Worm (Caenorhabditis elegans) whole organism, L1 larva: ENCODE results near the gene lsm-4.

ENCODE experiments used
- C16A3.4 ChIP-seq: fragments of 150-350 bp; optimal IDR thresholded peaks from 2 replicates; lab custom pipeline; 2014; ENCODE audit warnings: missing biosample characterization, missing genetic modification characterization
- C34B4.2 ChIP-seq: sonication (generic microtip); optimal IDR thresholded peaks from 2 replicates; lab custom pipeline; 2017; ENCODE audit warnings: mild to moderate bottlenecking, missing genetic modification characterization, missing compliant biosample characterization
- F16B12.6 ChIP-seq: fragments of 150-350 bp; optimal IDR thresholded peaks from 2 replicates; lab custom pipeline; 2014; ENCODE audit warnings: missing biosample characterization, missing genetic modification characterization
- alr-1 ChIP-seq: fragments of 200-800 bp; sonication (Bioruptor generic); optimal IDR thresholded peaks from 2 replicates; lab custom pipeline; 2018; ENCODE audit warnings: borderline replicate concordance, mild to moderate bottlenecking, missing genetic modification characterization, missing compliant biosample characterization
- aly-2 ChIP-seq: fragments of 150-350 bp; optimal IDR thresholded peaks from 2 replicates; lab custom pipeline; 2014; ENCODE audit warnings: missing biosample characterization, missing genetic modification characterization
- blmp-1 ChIP-seq: fragments of 150-350 bp; optimal IDR thresholded peaks from 2 replicates; lab custom pipeline; 2014; ENCODE audit warnings: missing biosample characterization, missing genetic modification characterization
- ceh-88 ChIP-seq: fragments of 200-800 bp; sonication (Bioruptor generic); IDR thresholded peaks from 2 replicates; pipeline ENCODE4 v1.3.6; 2022; ENCODE audit warnings: missing genetic modification characterization, missing compliant biosample characterization
- ceh-90 ChIP-seq: sonication (generic microtip); optimal IDR thresholded peaks from 2 replicates; lab custom pipeline; 2016; ENCODE audit warnings: missing genetic modification characterization, missing compliant biosample characterization
- ces-1 ChIP-seq: fragments of 150-350 bp; optimal IDR thresholded peaks from 2 replicates; lab custom pipeline; 2014; ENCODE audit warnings: missing biosample characterization, missing genetic modification reagents, missing genetic modification characterization
- dpl-1 ChIP-seq, 3 experiments: fragments of 150-350 bp in 2 of 3; sonication (generic microtip) in 1 of 3; optimal IDR thresholded peaks; 2 replicates each; lab custom pipeline; 2014 to 2017; ENCODE audit warnings: missing biosample characterization in 3 of 3, missing genetic modification characterization in 3 of 3, missing genetic modification reagents in 3 of 3
- efl-1 ChIP-seq, 4 experiments: fragments of 150-350 bp; optimal IDR thresholded peaks in 3 of 4; peaks in 1 of 4; 1 replicate in 1 of 4; 2 replicates in 3 of 4; lab custom pipeline; 2014; ENCODE audit warnings: missing biosample characterization in 2 of 4, missing genetic modification characterization in 2 of 4, missing genetic modification reagents in 2 of 4
- efl-3 ChIP-seq: fragments of 200-800 bp; sonication (Bioruptor generic); optimal IDR thresholded peaks from 2 replicates; lab custom pipeline; 2018; ENCODE audit warnings: mild to moderate bottlenecking, missing genetic modification characterization, missing compliant biosample characterization
- egl-13 ChIP-seq: sonication (generic microtip); optimal IDR thresholded peaks from 2 replicates; lab custom pipeline; 2016; ENCODE audit warnings: missing genotype, missing genetic modification reagents, missing genetic modification characterization, missing compliant biosample characterization
- egl-27 ChIP-seq, 2 experiments: fragments of 150-350 bp in 1 of 2; sonication (generic microtip); optimal IDR thresholded peaks; 3 replicates each; lab custom pipeline; 2017 to 2018; ENCODE audit warnings: missing biosample characterization in 2 of 2, missing genetic modification characterization in 2 of 2, missing genetic modification reagents in 2 of 2
- elt-2 ChIP-seq: sonication (generic microtip); optimal IDR thresholded peaks from 2 replicates; lab custom pipeline; 2016; ENCODE audit warnings: missing genetic modification characterization, mild to moderate bottlenecking, inconsistent platforms, missing compliant biosample characterization, missing genetic modification reagents
- fkh-10 ChIP-seq: sonication (generic microtip); optimal IDR thresholded peaks from 2 replicates; lab custom pipeline; 2017; ENCODE audit warnings: missing biosample characterization, missing genetic modification reagents, missing genetic modification characterization
- fkh-8 ChIP-seq: sonication (generic microtip); optimal IDR thresholded peaks from 2 replicates; lab custom pipeline; 2016; ENCODE audit warnings: mild to moderate bottlenecking, missing genetic modification characterization, missing compliant biosample characterization
- grh-1 ChIP-seq: fragments of 200-800 bp; sonication (Bioruptor generic); IDR thresholded peaks from 2 replicates; pipeline ENCODE4 v1.3.6; 2022; ENCODE audit warnings: missing genetic modification reagents, missing genetic modification characterization, missing compliant biosample characterization
- hlh-17 ChIP-seq: fragments of 200-800 bp; sonication (Bioruptor generic); optimal IDR thresholded peaks from 2 replicates; lab custom pipeline; 2018; ENCODE audit warnings: missing genetic modification characterization, mild to moderate bottlenecking, missing compliant biosample characterization, moderate library complexity, borderline replicate concordance
- hpl-2 ChIP-seq: fragments of 150-350 bp; optimal IDR thresholded peaks from 2 replicates; lab custom pipeline; 2014; ENCODE audit warnings: missing biosample characterization, missing genetic modification reagents, missing genetic modification characterization
- irx-1 ChIP-seq: sonication (generic microtip); optimal IDR thresholded peaks from 2 replicates; lab custom pipeline; 2016; ENCODE audit warnings: missing genetic modification characterization, missing compliant biosample characterization
- isw-1 ChIP-seq: fragments of 200-800 bp; sonication (Bioruptor generic); IDR thresholded peaks from 2 replicates; pipeline ENCODE4 v1.3.6; 2022; ENCODE audit warnings: missing genetic modification characterization, missing compliant biosample characterization
- jun-1 ChIP-seq: fragments of 150-350 bp; optimal IDR thresholded peaks from 2 replicates; lab custom pipeline; 2014; ENCODE audit warnings: missing biosample characterization, missing genetic modification reagents, missing genetic modification characterization
- lin-14 ChIP-seq: fragments of 200-800 bp; sonication (Bioruptor generic); optimal IDR thresholded peaks from 2 replicates; lab custom pipeline; 2018; ENCODE audit warnings: mild to moderate bottlenecking, missing genetic modification characterization, moderate library complexity, missing compliant biosample characterization
- lin-39 ChIP-seq: fragments of 150-350 bp; optimal IDR thresholded peaks from 2 replicates; lab custom pipeline; 2014; ENCODE audit warnings: missing biosample characterization, missing genetic modification reagents, missing genetic modification characterization
- lir-3 ChIP-seq: sonication (generic microtip); optimal IDR thresholded peaks from 2 replicates; lab custom pipeline; 2016; ENCODE audit warnings: mild to moderate bottlenecking, missing genetic modification characterization, moderate library complexity, missing compliant biosample characterization; ENCODE audit not compliant: poor library complexity
- mab-9 ChIP-seq: fragments of 200-800 bp; sonication (Bioruptor generic); IDR thresholded peaks from 2 replicates; pipeline ENCODE4 v1.3.6; 2022; ENCODE audit warnings: missing genetic modification reagents, missing genetic modification characterization, missing compliant biosample characterization
- mdl-1 ChIP-seq, 2 experiments: fragments of 150-350 bp; optimal IDR thresholded peaks; 2 replicates each; lab custom pipeline; 2014 to 2017; ENCODE audit warnings: missing biosample characterization in 2 of 2, missing genetic modification characterization in 2 of 2, inconsistent platforms in 1 of 2
- mef-2 ChIP-seq: fragments of 150-350 bp; optimal IDR thresholded peaks from 2 replicates; lab custom pipeline; 2014; ENCODE audit warnings: missing biosample characterization, missing genetic modification characterization
- mep-1 ChIP-seq: fragments of 150-350 bp; optimal IDR thresholded peaks from 2 replicates; lab custom pipeline; 2014; ENCODE audit warnings: missing biosample characterization, missing genetic modification characterization
- nhr-11 ChIP-seq: fragments of 150-350 bp; optimal IDR thresholded peaks from 2 replicates; lab custom pipeline; 2014; ENCODE audit warnings: missing biosample characterization, missing genetic modification characterization
- nhr-20 ChIP-seq: sonication (generic microtip); optimal IDR thresholded peaks from 2 replicates; lab custom pipeline; 2016; ENCODE audit warnings: mild to moderate bottlenecking, missing genetic modification characterization, missing compliant biosample characterization
- nhr-47 ChIP-seq: sonication (generic microtip); optimal IDR thresholded peaks from 2 replicates; lab custom pipeline; 2016; ENCODE audit warnings: mild to moderate bottlenecking, missing genetic modification characterization, moderate library complexity, missing compliant biosample characterization
- nhr-77 ChIP-seq: fragments of 150-350 bp; optimal IDR thresholded peaks from 2 replicates; lab custom pipeline; 2014; ENCODE audit warnings: missing biosample characterization, missing genetic modification characterization
- nhr-84 ChIP-seq: sonication (generic microtip); optimal IDR thresholded peaks from 2 replicates; lab custom pipeline; 2017; ENCODE audit warnings: missing biosample characterization, missing genetic modification characterization
- nhr-90 ChIP-seq: sonication (generic microtip); optimal IDR thresholded peaks from 2 replicates; lab custom pipeline; 2016; ENCODE audit warnings: mild to moderate bottlenecking, missing genetic modification characterization, missing compliant biosample characterization; ENCODE audit not compliant: poor library complexity
- rnt-1 ChIP-seq: sonication (generic microtip); optimal IDR thresholded peaks from 2 replicates; lab custom pipeline; 2016; ENCODE audit warnings: mild to moderate bottlenecking, missing genetic modification characterization, moderate library complexity, missing compliant biosample characterization
- snu-23 ChIP-seq: sonication (generic microtip); optimal IDR thresholded peaks from 2 replicates; lab custom pipeline; 2016; ENCODE audit warnings: missing genetic modification characterization, missing compliant biosample characterization
- sox-4 ChIP-seq: sonication (generic microtip); optimal IDR thresholded peaks from 2 replicates; lab custom pipeline; 2016; ENCODE audit warnings: missing genetic modification characterization, missing compliant biosample characterization
- sup-37 ChIP-seq: fragments of 200-800 bp; sonication (Bioruptor generic); optimal IDR thresholded peaks from 2 replicates; lab custom pipeline; 2018; ENCODE audit warnings: mild to moderate bottlenecking, missing genetic modification characterization, missing compliant biosample characterization
- swsn-7 ChIP-seq: sonication (generic microtip); optimal IDR thresholded peaks from 2 replicates; lab custom pipeline; 2016; ENCODE audit warnings: missing genetic modification characterization, missing compliant biosample characterization
- tlp-1 ChIP-seq: fragments of 150-350 bp; optimal IDR thresholded peaks from 2 replicates; lab custom pipeline; 2014; ENCODE audit warnings: missing biosample characterization, missing genetic modification characterization
- unc-130 ChIP-seq: fragments of 150-350 bp; optimal IDR thresholded peaks from 2 replicates; lab custom pipeline; 2017; ENCODE audit warnings: missing biosample characterization, missing genetic modification characterization, inconsistent platforms
- unc-30 ChIP-seq: sonication (generic microtip); optimal IDR thresholded peaks from 2 replicates; lab custom pipeline; 2017; ENCODE audit warnings: missing biosample characterization, missing genetic modification characterization
- unc-62 ChIP-seq: fragments of 150-350 bp; optimal IDR thresholded peaks from 2 replicates; lab custom pipeline; 2014; ENCODE audit warnings: missing biosample characterization, missing genetic modification reagents, missing genetic modification characterization
- unc-98 ChIP-seq: fragments of 200-800 bp; sonication (Bioruptor generic); IDR thresholded peaks from 2 replicates; pipeline ENCODE4 v1.3.6; 2022; ENCODE audit warnings: missing genetic modification characterization, missing compliant biosample characterization
- vab-15 ChIP-seq: sonication (generic microtip); optimal IDR thresholded peaks from 2 replicates; lab custom pipeline; 2017; ENCODE audit warnings: missing genotype, mild to moderate bottlenecking, missing genetic modification characterization, missing compliant biosample characterization
- zip-4 ChIP-seq: fragments of 200-800 bp; sonication (Bioruptor generic); optimal IDR thresholded peaks from 2 replicates; lab custom pipeline; 2018; ENCODE audit warnings: mild to moderate bottlenecking, missing genetic modification characterization, moderate library complexity, missing compliant biosample characterization
- ztf-4 ChIP-seq: fragments of 150-350 bp; optimal IDR thresholded peaks from 2 replicates; lab custom pipeline; 2014; ENCODE audit warnings: missing biosample characterization, missing genetic modification characterization

lsm-4 gene

ce11 chrII:7273517-7273916 lies 20.6 kb upstream of the lsm-4 start (continued):
- TF ChIP-seq nhr-20 (tag; lab: Kevin White, UChicago): peak; percentile 12
- no peak for TF ChIP-seq lir-3 (tag; lab: Kevin White, UChicago)
- TF ChIP-seq mdl-1 (tag; optimal IDR thresholded peaks at IDR 0.05; lab: Kevin White, UChicago): peak in 1 of 2 experiments; percentile 16
- no peak for TF ChIP-seq C16A3.4 (tag; lab: Kevin White, UChicago)
- TF ChIP-seq nhr-77 (tag; lab: Kevin White, UChicago): no peak
- no peak for TF ChIP-seq dpl-1 (GFP tag; optimal IDR thresholded peaks at IDR 0.05; lab: Kevin White, UChicago)
- no peak for TF ChIP-seq swsn-7 (tag; lab: Kevin White, UChicago)
- no peak for TF ChIP-seq vab-15 (tag; lab: Kevin White, UChicago)
- no peak for TF ChIP-seq egl-27 (tag; optimal IDR thresholded peaks at IDR 0.05; lab: Kevin White, UChicago)
- TF ChIP-seq grh-1: no peak
- TF ChIP-seq sox-4 (tag; lab: Kevin White, UChicago): no peak
- TF ChIP-seq lin-14 (GFP tag; lab: Kevin White, UChicago): peak; percentile 31
- no peak for TF ChIP-seq alr-1
- TF ChIP-seq nhr-11: no peak
- TF ChIP-seq nhr-47: no peak
- TF ChIP-seq tlp-1 (tag; lab: Kevin White, UChicago): no peak
- TF ChIP-seq C34B4.2 (tag; lab: Kevin White, UChicago): no peak
- TF ChIP-seq, all 84 proteins: peak for 5

ce11 chrII:7272513-7272912 lies 19.6 kb upstream of the lsm-4 start:
- TF ChIP-seq mep-1 (tag; lab: Kevin White, UChicago) (no peak), jun-1 (no peak), aly-2 (no peak), unc-62 (GFP tag; lab: Kevin White, UChicago) (no peak), blmp-1 (tag; lab: Kevin White, UChicago) (peak; percentile 28), irx-1 (no peak), mab-9 (GFP tag; lab: Robert Waterston, UW) (no peak), nhr-84 (tag; lab: Kevin White, UChicago) (no peak), ces-1 (GFP tag; lab: Kevin White, UChicago) (no peak), fkh-8 (tag; lab: Kevin White, UChicago) (no peak), ztf-4 (tag; lab: Kevin White, UChicago) (no peak), rnt-1 (tag; lab: Kevin White, UChicago) (no peak), zip-4 (GFP tag; lab: Kevin White, UChicago) (no peak), F16B12.6 (tag; lab: Kevin White, UChicago) (no peak), hpl-2 (GFP tag; lab: Kevin White, UChicago) (no peak), efl-3 (no peak), sup-37 (GFP tag; lab: Kevin White, UChicago) (no peak), fkh-10 (no peak), snu-23 (GFP tag; lab: Kevin White, UChicago) (peak; percentile 22), efl-1 (optimal IDR thresholded peaks at IDR 0.05; lab: Kevin White, UChicago) (no peak), efl-1 (GFP tag; optimal IDR thresholded peaks at IDR 0.05 in 1 of 2; lab: Kevin White, UChicago) (peak in 1 of 2 experiments; percentile 73), C34B4.2 (tag; lab: Kevin White, UChicago) (no peak), mef-2 (tag; lab: Kevin White, UChicago) (no peak), lir-3 (tag; lab: Kevin White, UChicago) (peak; percentile 45), unc-98 (GFP tag; lab: Robert Waterston, UW) (no peak), nhr-47 (no peak), egl-27 (tag; optimal IDR thresholded peaks at IDR 0.05; lab: Kevin White, UChicago) (no peak), sox-4 (tag; lab: Kevin White, UChicago) (no peak), lin-39 (no peak), egl-13 (tag; lab: Kevin White, UChicago) (no peak), isw-1 (GFP tag; lab: Robert Waterston, UW) (no peak), ceh-90 (tag; lab: Kevin White, UChicago) (no peak), dpl-1 (GFP tag; optimal IDR thresholded peaks at IDR 0.05; lab: Kevin White, UChicago) (no peak), elt-2 (no peak), nhr-11 (no peak), hlh-17 (no peak), C16A3.4 (tag; lab: Kevin White, UChicago) (no peak), unc-130 (tag; lab: Kevin White, UChicago) (no peak), unc-30 (tag; lab: Kevin White, UChicago) (no peak), nhr-90 (peak; percentile 6), lin-14 (GFP tag; lab: Kevin White, UChicago) (peak; percentile 57), swsn-7 (tag; lab: Kevin White, UChicago) (no peak), ceh-88 (GFP tag; lab: Robert Waterston, UW) (no peak), nhr-20 (tag; lab: Kevin White, UChicago) (peak; percentile 55)
